Fruit fly (Drosophila melanogaster): ENCODE measurements around the gene CG31199.

DNA sequence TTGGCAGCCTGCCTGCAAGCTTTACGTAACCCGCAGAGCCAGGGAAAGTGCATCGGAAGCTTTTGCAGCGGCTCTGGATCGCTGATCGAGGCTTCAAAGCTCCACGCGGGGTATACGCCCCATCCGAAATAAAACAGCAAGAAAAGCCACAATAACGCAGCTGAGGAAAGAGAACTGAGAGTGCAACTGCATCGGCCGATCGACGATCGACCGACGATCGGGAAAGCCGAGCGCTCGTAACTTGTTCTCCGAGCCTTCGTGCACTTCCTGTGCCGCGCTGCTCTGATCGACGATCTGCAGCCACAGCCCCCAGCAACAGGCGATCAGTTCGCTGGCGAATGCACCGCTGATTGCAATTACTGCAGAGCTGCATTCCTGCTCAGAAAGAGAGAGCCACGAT lies 36.3 kb upstream of the CG31199 start:
- TF ChIP-seq CG12605 (GFP tag; IDR thresholded peaks at IDR 0.05) (peak; percentile 84), CG10348 (GFP tag; IDR thresholded peaks at IDR 0.05) (no peak), CG13204 (GFP tag; optimal IDR thresholded peaks at IDR 0.05) (peak; percentile 95), gl (tag; optimal IDR thresholded peaks at IDR 0.05) (peak; percentile 77), Ets98B (GFP tag; IDR thresholded peaks at IDR 0.05) (peak; percentile 91), CG8301 (tag; optimal IDR thresholded peaks at IDR 0.05) (peak; percentile 30), CG15710 (tag; optimal IDR thresholded peaks at IDR 0.05) (peak; percentile 43), Pif1A (GFP tag; optimal IDR thresholded peaks at IDR 0.05) (peak; percentile 69), CG9948 (tag; optimal IDR thresholded peaks at IDR 0.05) (no peak), Pif1B (GFP tag; optimal IDR thresholded peaks at IDR 0.05) (peak; percentile 62)
